Worm (Caenorhabditis elegans) whole organism, young adult: ENCODE data around the gene F08F8.9.

Experiments used
- egrh-3 ChIP-seq: fragments of 200-800 bp; sonication (Bioruptor generic); IDR thresholded peaks from 2 replicates; pipeline ENCODE4 v1.3.6; 2022; ENCODE audit warnings: missing genetic modification reagents, missing genetic modification characterization, missing compliant biosample characterization
- gei-17 ChIP-seq: fragments of 200-800 bp; sonication (Bioruptor generic); optimal IDR thresholded peaks from 2 replicates; lab custom pipeline; 2018; ENCODE audit warnings: mild to moderate bottlenecking, missing genetic modification characterization, missing compliant biosample characterization
- lin-26 ChIP-seq: fragments of 200-800 bp; sonication (Bioruptor generic); IDR thresholded peaks from 2 replicates; pipeline ENCODE4 v1.3.6; 2022; ENCODE audit warnings: missing genetic modification reagents, missing genetic modification characterization, missing compliant biosample characterization
- nhr-90 ChIP-seq: sonication (generic microtip); optimal IDR thresholded peaks from 2 replicates; lab custom pipeline; 2016; ENCODE audit warnings: missing genotype, mild to moderate bottlenecking, missing genetic modification characterization, missing compliant biosample characterization
- unc-62 ChIP-seq: fragments of 150-350 bp; optimal IDR thresholded peaks from 2 replicates; lab custom pipeline; 2014; ENCODE audit warnings: missing biosample characterization, missing genetic modification reagents, missing genetic modification characterization

DNA sequence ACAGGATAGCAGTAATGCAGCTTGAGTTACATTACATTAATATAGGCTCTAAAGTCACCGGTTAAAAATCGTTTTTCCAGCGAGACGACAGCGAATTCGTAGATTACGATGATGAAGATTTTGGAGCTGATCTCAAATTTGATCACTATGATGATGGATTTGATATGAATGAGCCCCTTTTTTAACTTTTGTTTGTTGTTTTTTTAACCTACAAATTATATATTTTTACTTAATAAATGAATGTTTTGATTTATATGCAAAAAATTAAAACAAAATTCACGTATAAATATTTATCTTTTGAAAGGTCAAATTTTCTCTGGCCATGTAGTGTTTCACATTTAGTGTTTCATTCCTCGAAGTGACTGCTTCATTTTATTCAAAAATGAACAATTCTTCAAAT lies 10.4 kb downstream of the F08F8.9 start, which contains the start of gene F08F8.6:
- TF ChIP-seq lin-26 (GFP tag; lab: Robert Waterston, UW) (no peak), gei-17 (GFP tag; lab: Kevin White, UChicago) (no peak), unc-62 (no peak), egrh-3 (GFP tag; lab: Robert Waterston, UW) (no peak), nhr-90 (tag; lab: Kevin White, UChicago) (no peak)
